Worm (Caenorhabditis elegans) whole organism, L2 larva: ENCODE data around the gene Y50D4A.10.

ENCODE experiments used
- aly-2 ChIP-seq: fragments of 150-350 bp; optimal IDR thresholded peaks from 2 replicates; lab custom pipeline; 2014; ENCODE audit warnings: missing biosample characterization, missing genetic modification characterization
- crh-2 ChIP-seq: sonication (generic microtip); optimal IDR thresholded peaks from 2 replicates; lab custom pipeline; 2017; ENCODE audit warnings: missing biosample characterization, missing genetic modification characterization
- fos-1 ChIP-seq: fragments of 150-350 bp; optimal IDR thresholded peaks from 2 replicates; lab custom pipeline; 2014; ENCODE audit warnings: missing biosample characterization, missing genetic modification characterization
- lin-13 ChIP-seq: fragments of 150-350 bp; optimal IDR thresholded peaks from 2 replicates; lab custom pipeline; 2014; ENCODE audit warnings: missing biosample characterization, missing genetic modification reagents, missing genetic modification characterization
- lsy-2 ChIP-seq, 2 experiments: fragments of 150-350 bp in 1 of 2; sonication (generic microtip) in 1 of 2; optimal IDR thresholded peaks; 2 replicates each; lab custom pipeline; 2014 to 2017; ENCODE audit warnings: missing biosample characterization in 2 of 2, missing genetic modification characterization in 2 of 2
- nhr-11 ChIP-seq: fragments of 150-350 bp; optimal IDR thresholded peaks from 2 replicates; lab custom pipeline; 2014; ENCODE audit warnings: missing biosample characterization, missing genetic modification characterization
- nhr-237 ChIP-seq: fragments of 150-350 bp; optimal IDR thresholded peaks from 2 replicates; lab custom pipeline; 2014; ENCODE audit warnings: missing biosample characterization, missing genetic modification characterization
- nhr-25 ChIP-seq: fragments of 150-350 bp; sonication (generic microtip); optimal IDR thresholded peaks from 3 replicates; lab custom pipeline; 2014; ENCODE audit warnings: missing biosample characterization, missing genetic modification characterization
- unc-55 ChIP-seq: fragments of 150-350 bp; sonication (generic microtip); optimal IDR thresholded peaks from 3 replicates; lab custom pipeline; 2014; ENCODE audit warnings: missing biosample characterization, missing genetic modification reagents, missing genetic modification characterization
- unc-62 ChIP-seq: fragments of 150-350 bp; optimal IDR thresholded peaks from 2 replicates; lab custom pipeline; 2014; ENCODE audit warnings: missing biosample characterization, missing genetic modification reagents, missing genetic modification characterization
- ztf-4 ChIP-seq: fragments of 150-350 bp; optimal IDR thresholded peaks from 2 replicates; lab custom pipeline; 2014; ENCODE audit warnings: missing biosample characterization, missing genetic modification characterization

ce11 chrV:1195995-1196394, 24.4 kb downstream of the Y50D4A.10 start, which contains the start of the genes wrb-1 and Y50D4A.4:
- TF ChIP-seq ztf-4 (tag; lab: Kevin White, UChicago), result peak; percentile 6
- peak; percentile 18 for TF ChIP-seq fos-1 (tag; lab: Kevin White, UChicago)
- no peak for TF ChIP-seq nhr-237
- peak; percentile 45 to 83 for TF ChIP-seq lsy-2 (tag; optimal IDR thresholded peaks at IDR 0.05; lab: Kevin White, UChicago)
- TF ChIP-seq crh-2 (tag; lab: Kevin White, UChicago), result peak; percentile 54
- TF ChIP-seq aly-2 (tag; lab: Kevin White, UChicago), result no peak
- peak; percentile 51 for TF ChIP-seq nhr-25
- no peak for TF ChIP-seq unc-62 (GFP tag; lab: Kevin White, UChicago)
- TF ChIP-seq unc-55 (GFP tag; lab: Kevin White, UChicago), result peak; percentile 85
- TF ChIP-seq lin-13 (GFP tag; lab: Kevin White, UChicago), result peak; percentile 77
- TF ChIP-seq nhr-11 (tag; lab: Kevin White, UChicago), result no peak
